Fruit fly (Drosophila melanogaster): Measurements from ENCODE around the gene Mat89Ba.

Gene Mat89Ba

DNA sequence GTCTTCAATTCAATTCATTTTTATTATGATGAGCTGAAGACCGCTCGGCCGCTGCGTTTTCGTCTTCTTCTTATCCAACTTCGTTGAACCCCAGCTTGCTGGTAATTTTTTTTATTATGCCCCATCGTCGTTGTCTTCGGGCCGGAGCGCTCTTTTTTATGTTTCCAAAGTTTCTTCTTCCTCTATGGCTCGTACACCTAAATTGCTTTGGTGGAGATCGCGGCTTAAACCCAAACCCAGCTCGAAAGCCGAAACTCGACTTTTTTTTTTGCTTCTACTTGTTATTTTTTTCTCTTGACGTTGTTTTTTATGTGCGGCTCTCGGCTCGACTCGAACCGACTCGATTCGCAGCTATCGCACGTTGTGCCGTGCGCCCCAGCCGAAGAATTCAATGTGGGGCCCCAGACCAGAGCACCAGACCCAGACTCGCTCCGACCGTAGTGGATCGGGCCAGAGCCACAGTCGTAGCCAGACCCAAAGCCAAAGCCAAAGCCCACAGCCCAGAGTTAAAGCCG is 19.3 kb downstream of the Mat89Ba start (continued):
- TF ChIP-seq CG32006 (GFP tag; optimal IDR thresholded peaks at IDR 0.05): no peak
- TF ChIP-seq CG8119 (GFP tag; IDR thresholded peaks at IDR 0.05): no peak
- no peak for TF ChIP-seq Eip93F (GFP tag; optimal IDR thresholded peaks at IDR 0.05)
- no peak for TF ChIP-seq CG8632 (GFP tag; optimal IDR thresholded peaks at IDR 0.05)
- TF ChIP-seq CG10669 (GFP tag; optimal IDR thresholded peaks at IDR 0.05): no peak
- no peak for TF ChIP-seq fd85E (GFP tag; optimal IDR thresholded peaks at IDR 0.05)
- no peak for TF ChIP-seq topi (GFP tag; optimal IDR thresholded peaks at IDR 0.05)
- TF ChIP-seq CG6163 (GFP tag; IDR thresholded peaks at IDR 0.05): no peak
- TF ChIP-seq vri (GFP tag; optimal IDR thresholded peaks at IDR 0.05): no peak
- TF ChIP-seq Ets21C (GFP tag; optimal IDR thresholded peaks at IDR 0.05): no peak
- TF ChIP-seq CG6808 (GFP tag; optimal IDR thresholded peaks at IDR 0.05): peak; percentile 40
- TF ChIP-seq pdm3 (GFP tag; optimal IDR thresholded peaks at IDR 0.05): no peak
- TF ChIP-seq CG15336 (GFP tag; IDR thresholded peaks at IDR 0.05): no peak
- TF ChIP-seq CG34406 (GFP tag; optimal IDR thresholded peaks at IDR 0.05): no peak
- TF ChIP-seq esn (GFP tag; optimal IDR thresholded peaks at IDR 0.05): no peak
- peak in 1 of 2 experiments; percentile 38 for TF ChIP-seq salr (GFP tag; optimal IDR thresholded peaks at IDR 0.05)
- TF ChIP-seq ss (GFP tag; optimal IDR thresholded peaks at IDR 0.05): peak; percentile 64 to 80
- no peak for TF ChIP-seq lz (GFP tag; optimal IDR thresholded peaks at IDR 0.05)
- no peak for TF ChIP-seq Gug (GFP tag; IDR thresholded peaks at IDR 0.05)
- peak; percentile 65 for TF ChIP-seq Eip78C (GFP tag)
- TF ChIP-seq CG11762 (GFP tag; optimal IDR thresholded peaks at IDR 0.05; ENCODE audit: insufficient read depth): no peak

DNA sequence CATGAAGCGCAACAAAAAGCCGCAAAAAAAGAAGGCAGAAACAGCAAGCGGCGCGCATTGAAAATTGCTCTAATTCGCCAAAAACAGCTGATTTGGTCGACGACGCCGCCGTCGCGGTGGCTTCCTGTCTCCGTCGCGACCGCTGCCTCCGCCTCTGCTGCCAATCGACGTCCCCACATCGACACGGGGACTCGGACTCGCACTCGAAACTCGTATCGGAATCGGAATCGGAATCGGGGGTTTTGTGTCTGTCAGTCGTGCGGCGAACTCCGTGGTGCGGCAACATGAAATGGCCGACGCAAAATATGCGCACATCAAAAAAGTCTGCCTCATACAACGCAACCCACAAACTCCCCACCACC is 20.3 kb downstream of the Mat89Ba start:
- TF ChIP-seq CG1621 (tag; optimal IDR thresholded peaks at IDR 0.05): peak; percentile 23
- no peak for TF ChIP-seq Eip78C (GFP tag)
- peak; percentile 76 for TF ChIP-seq CG6854 (GFP tag; optimal IDR thresholded peaks at IDR 0.05)
- peak; percentile 51 for TF ChIP-seq svp (GFP tag)
- TF ChIP-seq Hr39 (GFP tag; optimal IDR thresholded peaks at IDR 0.05): no peak
- no peak for TF ChIP-seq CG6808 (GFP tag; optimal IDR thresholded peaks at IDR 0.05)
- no peak for TF ChIP-seq CG11294 (GFP tag; IDR thresholded peaks at IDR 0.05)
- no peak for TF ChIP-seq CG34406 (GFP tag; optimal IDR thresholded peaks at IDR 0.05)
- TF ChIP-seq dac (GFP tag; optimal IDR thresholded peaks at IDR 0.05): no peak
- no peak for TF ChIP-seq CG32006 (GFP tag; optimal IDR thresholded peaks at IDR 0.05)
- TF ChIP-seq esn (GFP tag; optimal IDR thresholded peaks at IDR 0.05): no peak
- no peak for TF ChIP-seq Sox102F (GFP tag; optimal IDR thresholded peaks at IDR 0.05)

DNA sequence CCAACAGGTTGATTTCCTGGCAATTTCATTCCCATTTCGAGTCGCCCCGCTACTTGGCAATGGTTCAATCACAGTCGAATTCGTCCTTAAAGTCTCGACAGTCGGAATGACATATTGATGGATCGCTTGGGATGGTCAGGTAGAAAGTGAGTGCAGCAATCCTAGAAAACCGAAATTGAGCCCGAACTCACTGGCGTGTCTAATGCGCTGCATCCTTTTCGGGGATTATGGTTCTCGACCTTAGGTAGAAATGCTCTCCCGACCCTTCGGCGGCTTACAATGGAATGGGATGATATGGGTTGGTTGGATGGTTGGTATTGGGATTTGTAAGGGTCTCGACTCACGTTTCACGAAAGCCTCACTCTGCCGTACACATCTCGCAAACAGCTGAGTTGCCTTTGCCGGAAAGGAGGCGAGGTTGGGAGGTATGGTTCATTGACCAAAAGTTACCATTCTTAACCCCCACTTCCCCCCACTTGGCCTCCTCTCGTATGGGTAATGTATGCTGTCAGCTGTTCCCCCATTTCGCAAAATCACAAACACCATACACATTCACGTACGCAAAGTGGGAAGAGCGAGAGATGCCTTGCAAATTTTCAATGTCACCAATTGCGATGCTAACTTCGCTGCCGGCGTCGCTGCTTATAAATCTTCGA is 20.8 kb downstream of the Mat89Ba start:
- no peak for TF ChIP-seq Sox14 (GFP tag; optimal IDR thresholded peaks at IDR 0.05)
- TF ChIP-seq svp (GFP tag): peak; percentile 59

DNA sequence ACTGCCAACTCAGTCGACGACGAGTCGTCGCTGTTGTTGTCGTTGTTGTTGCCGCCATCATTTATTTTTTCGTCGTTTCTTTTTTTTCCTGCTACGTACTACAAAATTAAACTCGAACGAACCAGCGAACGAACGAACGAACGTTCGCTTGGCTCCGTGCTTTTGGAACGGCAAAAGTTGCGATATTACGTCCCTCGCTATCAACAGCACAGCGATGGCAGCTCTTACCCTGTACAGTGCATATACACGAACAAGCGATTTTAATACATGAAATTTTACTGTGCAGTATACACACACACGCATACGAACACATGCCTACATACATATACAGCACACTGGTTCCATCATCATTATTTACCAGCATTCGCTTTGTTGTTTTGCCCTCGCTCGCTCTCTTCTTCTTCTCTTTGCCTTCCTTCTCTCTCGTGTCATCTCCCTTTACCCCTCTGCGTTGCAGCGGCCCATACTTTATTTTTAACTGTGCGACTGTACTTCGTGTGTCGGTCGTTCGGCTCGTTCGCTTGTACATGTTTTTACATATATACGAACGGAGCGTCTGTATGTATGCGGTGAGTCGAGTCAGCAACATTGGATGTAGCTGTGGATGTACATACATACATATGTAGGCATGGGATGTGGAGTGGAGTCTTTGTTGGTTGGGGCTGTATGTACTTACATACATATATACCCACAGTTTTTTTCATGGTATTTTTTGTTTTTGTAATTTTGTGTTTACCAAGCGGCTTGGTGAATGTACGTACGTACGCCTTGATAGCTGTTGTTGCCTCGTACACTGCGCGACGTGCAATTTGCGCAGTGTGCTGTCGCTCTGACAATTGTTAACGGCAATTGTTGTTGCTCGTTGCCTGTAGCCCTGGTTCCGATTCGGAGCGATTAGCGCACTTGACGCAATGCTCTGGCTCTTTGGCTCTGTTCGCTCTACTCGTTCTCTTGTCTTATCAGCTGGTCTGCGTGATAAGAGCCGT is 22.1 kb downstream of the Mat89Ba start:
- TF ChIP-seq CG10669 (GFP tag; optimal IDR thresholded peaks at IDR 0.05) (peak; percentile 27), vri (GFP tag; optimal IDR thresholded peaks at IDR 0.05) (peak; percentile 91), Gug (GFP tag; IDR thresholded peaks at IDR 0.05) (no peak), CG3032 (tag; optimal IDR thresholded peaks at IDR 0.05) (peak; percentile 37), dsx (GFP tag; optimal IDR thresholded peaks at IDR 0.05; ENCODE audit: poor library complexity, severe bottlenecking) (peak; percentile 55), esn (GFP tag; optimal IDR thresholded peaks at IDR 0.05) (peak; percentile 58), CG8632 (GFP tag; optimal IDR thresholded peaks at IDR 0.05) (no peak), spab (GFP tag; optimal IDR thresholded peaks at IDR 0.05) (peak; percentile 42), CG8319 (GFP tag; optimal IDR thresholded peaks at IDR 0.05) (no peak), fd59A (GFP tag; optimal IDR thresholded peaks at IDR 0.05) (peak; percentile 25), CG1621 (tag; optimal IDR thresholded peaks at IDR 0.05) (peak; percentile 29), CG11294 (GFP tag; IDR thresholded peaks at IDR 0.05) (no peak), CG7368 (GFP tag; optimal IDR thresholded peaks at IDR 0.05) (peak; percentile 59), CG32006 (GFP tag; optimal IDR thresholded peaks at IDR 0.05) (peak; percentile 64), CG6276 (GFP tag; optimal IDR thresholded peaks at IDR 0.05) (peak; percentile 35), net (GFP tag; optimal IDR thresholded peaks at IDR 0.05) (peak; percentile 65), ss (GFP tag; optimal IDR thresholded peaks at IDR 0.05) (peak; percentile 74 to 85), Eip93F (GFP tag; optimal IDR thresholded peaks at IDR 0.05) (peak; percentile 62), CG31627 (GFP tag; optimal IDR thresholded peaks at IDR 0.05) (peak; percentile 70), CG11762 (GFP tag; optimal IDR thresholded peaks at IDR 0.05; ENCODE audit: insufficient read depth) (peak; percentile 3), Sox15 (GFP tag; optimal IDR thresholded peaks at IDR 0.05) (peak; percentile 36), CG6792 (GFP tag; optimal IDR thresholded peaks at IDR 0.05) (peak; percentile 76), Ets96B (tag; optimal IDR thresholded peaks at IDR 0.05) (peak; percentile 29)
